Fruit fly (Drosophila melanogaster): Measurements from ENCODE around the gene CG10600.
A peak's percentile ranks its signal among the peaks of the same experiment; 100 is the strongest.

The CG10600 gene

dm6 chr2L:18839143-18839872, at the start of gene CG10600:
Gene CG10600, minus strand, starts transcription at chr2L:18839679.
- TF ChIP-seq foxo (GFP tag; optimal IDR thresholded peaks at IDR 0.05) (peak in 1 of 2 experiments; percentile 91), pan (optimal IDR thresholded peaks at IDR 0.05) (no peak), dsf (GFP tag; optimal IDR thresholded peaks at IDR 0.05; ENCODE audit: borderline replicate concordance) (peak; percentile 84), Dfd (GFP tag; optimal IDR thresholded peaks at IDR 0.05) (no peak), Dif (GFP tag; optimal IDR thresholded peaks at IDR 0.05; ENCODE audit: partially characterized antibody) (no peak), CG32264 (GFP tag; optimal IDR thresholded peaks at IDR 0.05) (peak; percentile 60), h (GFP tag; optimal IDR thresholded peaks at IDR 0.05) (peak; percentile 91), fru (GFP tag; optimal IDR thresholded peaks at IDR 0.05) (peak; percentile 89), Sp1 (GFP tag; optimal IDR thresholded peaks at IDR 0.05) (peak; percentile 71), Myc (optimal IDR thresholded peaks at IDR 0.05) (peak; percentile 88), brk (GFP tag; optimal IDR thresholded peaks at IDR 0.05) (no peak), CG9705 (GFP tag; optimal IDR thresholded peaks at IDR 0.05) (peak; percentile 69), tai (GFP tag; optimal IDR thresholded peaks at IDR 0.05) (no peak), sv (GFP tag; optimal IDR thresholded peaks at IDR 0.05) (peak; percentile 74), woc (GFP tag; optimal IDR thresholded peaks at IDR 0.05) (no peak), dl (GFP tag; optimal IDR thresholded peaks at IDR 0.05; ENCODE audit: insufficient read depth in 1 of 2, partially characterized antibody in 2 of 2) (no peak), Jra (GFP tag; optimal IDR thresholded peaks at IDR 0.05) (peak; percentile 92), Hr83 (GFP tag; optimal IDR thresholded peaks at IDR 0.05; ENCODE audit: poor library complexity, severe bottlenecking) (peak; percentile 97), br (GFP tag; optimal IDR thresholded peaks at IDR 0.05) (peak; percentile 91), lola (GFP tag; optimal IDR thresholded peaks at IDR 0.05) (no peak), Rel (GFP tag; optimal IDR thresholded peaks at IDR 0.05) (no peak), Rel (tag; optimal IDR thresholded peaks at IDR 0.05) (peak; percentile 50), HLH106 (tag; optimal IDR thresholded peaks at IDR 0.05) (peak; percentile 71), sage (GFP tag; optimal IDR thresholded peaks at IDR 0.05) (peak; percentile 72), Abd-B (GFP tag; optimal IDR thresholded peaks at IDR 0.05) (peak; percentile 51), Vsx2 (GFP tag; optimal IDR thresholded peaks at IDR 0.05; ENCODE audit: partially characterized antibody) (no peak), jim (GFP tag; optimal IDR thresholded peaks at IDR 0.05) (peak; percentile 85), usp (GFP tag; optimal IDR thresholded peaks at IDR 0.05) (no peak), rgr (GFP tag; optimal IDR thresholded peaks at IDR 0.05) (peak; percentile 92), OdsH (GFP tag; optimal IDR thresholded peaks at IDR 0.05) (peak; percentile 86), Hnf4 (GFP tag; optimal IDR thresholded peaks at IDR 0.05) (peak; percentile 95), Mio (GFP tag; optimal IDR thresholded peaks at IDR 0.05) (peak; percentile 52), GATAd (GFP tag; optimal IDR thresholded peaks at IDR 0.05) (peak; percentile 61), CrebA (GFP tag; optimal IDR thresholded peaks at IDR 0.05; ENCODE audit: borderline replicate concordance) (no peak), ey (GFP tag; optimal IDR thresholded peaks at IDR 0.05) (peak; percentile 83), psq (GFP tag; optimal IDR thresholded peaks at IDR 0.05) (peak; percentile 78), dmrt93B (GFP tag; optimal IDR thresholded peaks at IDR 0.05) (peak; percentile 56), N (GFP tag; optimal IDR thresholded peaks at IDR 0.05) (peak; percentile 74), Hr78 (GFP tag; optimal IDR thresholded peaks at IDR 0.05) (no peak)

dm6 chr2L:18886904-18887303, 47.4 kb upstream of the CG10600 start:
- TF ChIP-seq h (GFP tag; optimal IDR thresholded peaks at IDR 0.05) (no peak), Sp1 (GFP tag; optimal IDR thresholded peaks at IDR 0.05) (no peak), Dfd (GFP tag; optimal IDR thresholded peaks at IDR 0.05) (no peak)

- TF ChIP-seq Jra (GFP tag; optimal IDR thresholded peaks at IDR 0.05) = no peak
- no peak for TF ChIP-seq CrebA (GFP tag; optimal IDR thresholded peaks at IDR 0.05; ENCODE audit: borderline replicate concordance)
- TF ChIP-seq brk (GFP tag; optimal IDR thresholded peaks at IDR 0.05) = no peak
- no peak for TF ChIP-seq tai (GFP tag; optimal IDR thresholded peaks at IDR 0.05)
- no peak for TF ChIP-seq GATAd (GFP tag; optimal IDR thresholded peaks at IDR 0.05)
- no peak for TF ChIP-seq dl (GFP tag; optimal IDR thresholded peaks at IDR 0.05; ENCODE audit: insufficient read depth in 1 of 2, partially characterized antibody in 2 of 2)
- TF ChIP-seq dmrt93B (GFP tag; optimal IDR thresholded peaks at IDR 0.05) = no peak
- no peak for TF ChIP-seq HLH106 (tag; optimal IDR thresholded peaks at IDR 0.05)
- no peak for TF ChIP-seq rgr (GFP tag; optimal IDR thresholded peaks at IDR 0.05)
- no peak for TF ChIP-seq Sp1 (GFP tag; optimal IDR thresholded peaks at IDR 0.05)
- TF ChIP-seq br (GFP tag; optimal IDR thresholded peaks at IDR 0.05) = no peak
- no peak for TF ChIP-seq Mio (GFP tag; optimal IDR thresholded peaks at IDR 0.05)
Measured at dm6 chr2L:18884783-18885182, 45.3 kb upstream of the CG10600 start.
